Fruit fly (Drosophila melanogaster): ENCODE results near the gene CG4582.

Gene CG4582

DNA sequence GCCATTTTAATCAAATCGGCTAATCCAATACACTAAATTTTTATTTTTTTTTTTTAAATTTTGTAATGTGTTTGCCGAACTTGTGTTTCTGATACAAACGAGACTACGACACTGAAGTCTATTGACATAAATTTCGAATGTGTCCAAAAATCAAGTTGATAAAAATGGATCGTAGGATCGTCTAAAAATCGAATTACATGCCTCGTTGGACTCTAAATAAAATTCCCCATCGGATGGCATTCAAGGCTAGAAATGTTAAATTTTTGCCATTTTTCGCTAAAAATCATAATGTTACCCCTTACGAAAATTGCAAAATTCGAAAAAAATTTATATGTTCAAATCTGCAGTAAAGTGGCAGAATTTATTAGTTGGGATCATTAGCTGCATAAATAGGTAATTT lies 26.0 kb upstream of the CG4582 start, which contains the start of gene ymp:
TSS of gene ymp (minus strand) at position 101 of the 400 bp plus-strand sequence.
- TF ChIP-seq Doc3 (GFP tag; IDR thresholded peaks at IDR 0.05; ENCODE audit: partially characterized antibody) (no peak), CrebB (tag; optimal IDR thresholded peaks at IDR 0.05) (no peak)

DNA sequence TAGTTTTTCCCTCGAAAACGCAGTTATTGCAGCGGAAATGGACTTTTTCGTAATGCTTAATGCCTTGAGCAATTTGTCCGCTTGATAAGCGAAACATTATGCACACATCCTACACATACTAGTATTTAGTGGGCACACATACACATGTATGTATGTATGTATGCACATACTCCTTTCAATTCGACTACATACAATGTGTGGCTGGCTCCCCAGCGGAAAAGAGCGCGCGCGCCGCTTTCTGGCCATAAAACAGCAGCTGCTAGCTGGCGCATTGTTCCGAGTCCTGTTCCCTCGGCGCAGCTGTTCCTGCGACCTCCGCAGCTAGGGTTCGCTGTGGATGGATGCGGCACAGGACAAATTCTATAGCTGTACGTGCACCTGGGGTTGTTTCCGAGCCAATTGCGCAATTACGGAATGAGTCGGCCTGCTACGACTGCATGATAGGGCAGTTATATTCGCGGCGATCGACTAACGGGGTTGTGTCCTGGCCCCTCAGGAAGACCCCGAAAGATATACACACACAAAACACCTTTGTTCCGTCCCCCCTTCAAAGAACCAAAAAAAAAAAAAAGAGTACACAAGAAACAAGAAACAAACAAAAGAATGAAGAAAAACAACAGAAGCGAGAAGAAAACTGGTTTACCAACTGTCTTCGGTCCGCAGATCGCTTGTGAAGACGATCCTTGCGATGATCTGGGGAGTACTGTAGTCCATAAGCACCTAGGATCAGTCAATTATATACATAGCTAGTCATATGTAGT lies 13.5 kb upstream of the CG4582 start:
- TF ChIP-seq Sry-δ (GFP tag; optimal IDR thresholded peaks at IDR 0.05) (no peak), Ets65A (GFP tag) (peak; percentile 23), cad (GFP tag; optimal IDR thresholded peaks at IDR 0.05) (peak; percentile 40), NC2α (GFP tag; optimal IDR thresholded peaks at IDR 0.05) (no peak), CG1529 (GFP tag; optimal IDR thresholded peaks at IDR 0.05) (no peak), H15 (GFP tag; IDR thresholded peaks at IDR 0.05) (no peak), phol (tag; optimal IDR thresholded peaks at IDR 0.05) (no peak), chinmo (GFP tag; IDR thresholded peaks at IDR 0.05; ENCODE audit: partially characterized antibody) (0 out of 4 replicates have a peak, but pooled peaks have one; percentile 15), YL-1 (GFP tag; optimal IDR thresholded peaks at IDR 0.05) (no peak), pum (GFP tag; optimal IDR thresholded peaks at IDR 0.05) (no peak), HmgD (GFP tag; optimal IDR thresholded peaks at IDR 0.05) (peak; percentile 7), cg (GFP tag; optimal IDR thresholded peaks at IDR 0.05) (peak; percentile 57), ac (GFP tag; optimal IDR thresholded peaks at IDR 0.05) (peak; percentile 96), da (GFP tag; optimal IDR thresholded peaks at IDR 0.05) (peak; percentile 82), CG8290 (GFP tag; optimal IDR thresholded peaks at IDR 0.05) (no peak), CG8290 (tag; optimal IDR thresholded peaks at IDR 0.05) (no peak), pros (GFP tag; optimal IDR thresholded peaks at IDR 0.05) (peak; percentile 85), D (optimal IDR thresholded peaks at IDR 0.05) (no peak), D (GFP tag; optimal IDR thresholded peaks at IDR 0.05) (peak; percentile 1), wor (GFP tag; IDR thresholded peaks at IDR 0.05) (no peak), nom (GFP tag; optimal IDR thresholded peaks at IDR 0.05) (peak; percentile 82), CG3065 (GFP tag; optimal IDR thresholded peaks at IDR 0.05) (no peak), sqz (GFP tag; optimal IDR thresholded peaks at IDR 0.05) (peak; percentile 45), CG12236 (GFP tag; optimal IDR thresholded peaks at IDR 0.05) (no peak)

DNA sequence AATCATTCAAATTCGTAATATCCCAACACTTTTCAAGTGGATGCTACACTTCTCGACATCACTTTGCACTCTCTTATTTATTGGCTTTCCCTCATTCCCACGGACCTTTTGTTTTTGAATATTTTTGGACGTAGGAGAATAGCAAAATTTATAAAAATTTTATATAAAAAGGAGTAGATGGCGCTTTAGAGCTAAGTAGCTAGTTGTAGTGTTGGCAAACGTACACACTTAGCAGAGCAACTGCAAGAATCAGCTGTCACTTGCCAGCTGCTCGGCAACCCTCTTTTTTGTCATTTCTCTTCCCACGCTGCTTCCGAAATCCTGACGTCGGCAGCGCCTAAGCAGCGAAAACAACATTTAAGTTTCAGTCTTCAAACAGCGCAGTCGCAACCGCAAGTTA lies 11.1 kb upstream of the CG4582 start:
- TF ChIP-seq Nf-YA (GFP tag; IDR thresholded peaks at IDR 0.05) (no peak), crol (GFP tag; IDR thresholded peaks at IDR 0.05) (no peak), zfh1 (GFP tag; IDR thresholded peaks at IDR 0.05) (no peak), CG12155 (GFP tag; optimal IDR thresholded peaks at IDR 0.05) (no peak), CG9876 (GFP tag; optimal IDR thresholded peaks at IDR 0.05) (no peak), en (GFP tag; optimal IDR thresholded peaks at IDR 0.05) (no peak), pfk (GFP tag; optimal IDR thresholded peaks at IDR 0.05) (no peak), cas (GFP tag; IDR thresholded peaks at IDR 0.05) (no peak), Trl (optimal IDR thresholded peaks at IDR 0.05) (no peak), Trl (GFP tag; optimal IDR thresholded peaks at IDR 0.05) (no peak), ato (GFP tag; IDR thresholded peaks at IDR 0.05; ENCODE audit: partially characterized antibody) (no peak), bab2 (GFP tag; optimal IDR thresholded peaks at IDR 0.05) (no peak), Oaz (GFP tag; IDR thresholded peaks at IDR 0.05) (no peak), hb (GFP tag; IDR thresholded peaks at IDR 0.05; ENCODE audit: partially characterized antibody) (no peak), CG34224 (GFP tag; IDR thresholded peaks at IDR 0.05; ENCODE audit: partially characterized antibody) (no peak), Kr (GFP tag; optimal IDR thresholded peaks at IDR 0.05) (no peak), Xrp1 (GFP tag; IDR thresholded peaks at IDR 0.05) (no peak), Dek (tag; optimal IDR thresholded peaks at IDR 0.05) (no peak), Antp (GFP tag; optimal IDR thresholded peaks at IDR 0.05) (no peak), Ada2b (GFP tag; IDR thresholded peaks at IDR 0.05) (no peak), Nf-YB (GFP tag; optimal IDR thresholded peaks at IDR 0.05) (no peak), z (GFP tag; IDR thresholded peaks at IDR 0.05) (no peak), CG11093 (GFP tag; IDR thresholded peaks at IDR 0.05) (no peak), pros (GFP tag; optimal IDR thresholded peaks at IDR 0.05) (peak; percentile 28), dan (GFP tag; IDR thresholded peaks at IDR 0.05) (no peak)
